Fruit fly (Drosophila melanogaster) whole organism: ENCODE data around the gene kirre.

ENCODE experiments used
- CG8478 ChIP-seq: fragments of >200 bp; optimal IDR thresholded peaks from 2 replicates; lab custom pipeline; 2018; ENCODE audit warnings: inconsistent platforms
- EcR ChIP-seq, 2 experiments: fragments of >200 bp; optimal IDR thresholded peaks; 2 replicates each; lab custom pipeline; 2017; ENCODE audit warnings: missing biosample characterization in 2 of 2, missing genetic modification characterization in 2 of 2, missing genetic modification reagents in 2 of 2
- pan ChIP-seq: fragments of >200 bp; optimal IDR thresholded peaks from 2 replicates; lab custom pipeline; 2017
- psq ChIP-seq: fragments of >200 bp; optimal IDR thresholded peaks from 2 replicates; lab custom pipeline; 2017

- TF ChIP-seq pan (lab: Kevin White, UChicago): no peak
- no peak for TF ChIP-seq CG8478
- TF ChIP-seq psq (lab: Kevin White, UChicago): no peak
- no peak for TF ChIP-seq EcR (GFP tag; optimal IDR thresholded peaks at IDR 0.05; lab: Kevin White, UChicago)
Measured at dm6 chrX:2794876-2795275, 54.7 kb downstream of the kirre start.
